Worm (Caenorhabditis elegans) whole organism, late embryonic: ENCODE data around the gene wrk-1.
A peak's percentile ranks its signal among the peaks of the same experiment; 100 is the strongest.

Source experiments
- F13H6.1 ChIP-seq: sonication (generic microtip); optimal IDR thresholded peaks from 2 replicates; lab custom pipeline; 2016; ENCODE audit warnings: missing genetic modification characterization, missing compliant biosample characterization
- K09A11.1 ChIP-seq: sonication (generic microtip); optimal IDR thresholded peaks from 2 replicates; lab custom pipeline; 2017; ENCODE audit warnings: antibody characterized with exemption, mild to moderate bottlenecking, missing genetic modification characterization, missing compliant biosample characterization; ENCODE audit not compliant: insufficient read depth
- ama-1 ChIP-seq: fragments of 150-350 bp; optimal IDR thresholded peaks from 2 replicates; lab custom pipeline; 2014
- ceh-14 ChIP-seq: sonication (generic microtip); optimal IDR thresholded peaks from 2 replicates; lab custom pipeline; 2016; ENCODE audit warnings: missing genotype, missing genetic modification characterization, missing compliant biosample characterization
- ceh-18 ChIP-seq: sonication (generic microtip); optimal IDR thresholded peaks from 2 replicates; lab custom pipeline; 2016; ENCODE audit warnings: missing genetic modification characterization, missing compliant biosample characterization
- ceh-19 ChIP-seq: fragments of 200-800 bp; sonication (Bioruptor generic); optimal IDR thresholded peaks from 2 replicates; lab custom pipeline; 2018; ENCODE audit warnings: mild to moderate bottlenecking, missing genetic modification characterization, missing compliant biosample characterization
- ceh-2 ChIP-seq: sonication (generic microtip); optimal IDR thresholded peaks from 2 replicates; lab custom pipeline; 2016; ENCODE audit warnings: missing genotype, missing genetic modification characterization, missing compliant biosample characterization
- ceh-22 ChIP-seq: sonication (generic microtip); optimal IDR thresholded peaks from 2 replicates; lab custom pipeline; 2017; ENCODE audit warnings: missing biosample characterization, missing genetic modification characterization
- ceh-31 ChIP-seq: sonication (generic microtip); optimal IDR thresholded peaks from 2 replicates; lab custom pipeline; 2016; ENCODE audit warnings: missing genetic modification characterization, missing compliant biosample characterization
- ceh-45 ChIP-seq: fragments of 200-800 bp; sonication (Bioruptor generic); IDR thresholded peaks from 2 replicates; pipeline ENCODE4 v1.3.6; 2022; ENCODE audit warnings: missing genetic modification reagents, missing genetic modification characterization, missing compliant biosample characterization
- ceh-48 ChIP-seq: sonication (generic microtip); optimal IDR thresholded peaks from 2 replicates; lab custom pipeline; 2016; ENCODE audit warnings: missing genetic modification characterization, inconsistent platforms, missing compliant biosample characterization
- ceh-6 ChIP-seq: fragments of 200-800 bp; sonication (Bioruptor generic); optimal IDR thresholded peaks from 2 replicates; lab custom pipeline; 2018; ENCODE audit warnings: mild to moderate bottlenecking, missing genetic modification characterization, missing compliant biosample characterization
- che-1 ChIP-seq: sonication (generic microtip); optimal IDR thresholded peaks from 2 replicates; lab custom pipeline; 2016; ENCODE audit warnings: mild to moderate bottlenecking, missing genetic modification characterization, missing compliant biosample characterization
- dve-1 ChIP-seq: sonication (generic microtip); optimal IDR thresholded peaks from 2 replicates; lab custom pipeline; 2017; ENCODE audit warnings: antibody characterized with exemption, mild to moderate bottlenecking, missing genetic modification characterization, missing compliant biosample characterization
- elt-2 ChIP-seq: sonication (generic microtip); optimal IDR thresholded peaks from 2 replicates; lab custom pipeline; 2016; ENCODE audit warnings: missing genetic modification reagents, missing genetic modification characterization, missing compliant biosample characterization
- elt-4 ChIP-seq: sonication (generic microtip); optimal IDR thresholded peaks from 2 replicates; lab custom pipeline; 2016; ENCODE audit warnings: missing genetic modification characterization, missing compliant biosample characterization
- ets-4 ChIP-seq: sonication (generic microtip); optimal IDR thresholded peaks from 2 replicates; lab custom pipeline; 2016; ENCODE audit warnings: missing genetic modification characterization, missing compliant biosample characterization
- gmeb-2 ChIP-seq: sonication (generic microtip); optimal IDR thresholded peaks from 2 replicates; lab custom pipeline; 2016; ENCODE audit warnings: missing genetic modification characterization, inconsistent platforms, missing compliant biosample characterization
- hlh-13 ChIP-seq: fragments of 200-800 bp; sonication (Bioruptor generic); optimal IDR thresholded peaks from 2 replicates; lab custom pipeline; 2018; ENCODE audit warnings: mild to moderate bottlenecking, missing genetic modification characterization, missing compliant biosample characterization
- hlh-30 ChIP-seq: sonication (generic microtip); optimal IDR thresholded peaks from 2 replicates; lab custom pipeline; 2017; ENCODE audit warnings: antibody characterized with exemption, missing genetic modification characterization, missing compliant biosample characterization; ENCODE audit not compliant: insufficient read depth
- hlh-6 ChIP-seq: sonication (generic microtip); optimal IDR thresholded peaks from 2 replicates; lab custom pipeline; 2016; ENCODE audit warnings: missing genotype, missing genetic modification characterization, missing compliant biosample characterization
- lim-6 ChIP-seq: sonication (generic microtip); optimal IDR thresholded peaks from 2 replicates; lab custom pipeline; 2016; ENCODE audit warnings: missing genetic modification characterization, missing compliant biosample characterization
- lin-11 ChIP-seq: fragments of 200-800 bp; sonication (Bioruptor generic); optimal IDR thresholded peaks from 2 replicates; lab custom pipeline; 2018; ENCODE audit warnings: mild to moderate bottlenecking, missing genetic modification characterization, missing compliant biosample characterization
- madf-2 ChIP-seq: sonication (generic microtip); optimal IDR thresholded peaks from 2 replicates; lab custom pipeline; 2017; ENCODE audit warnings: missing genetic modification characterization, missing compliant biosample characterization
- mec-3 ChIP-seq: sonication (generic microtip); optimal IDR thresholded peaks from 2 replicates; lab custom pipeline; 2016; ENCODE audit warnings: borderline replicate concordance, missing genetic modification characterization, missing compliant biosample characterization
- nfya-1 ChIP-seq: sonication (generic microtip); optimal IDR thresholded peaks from 2 replicates; lab custom pipeline; 2017; ENCODE audit warnings: missing genetic modification characterization, mild to moderate bottlenecking, missing compliant biosample characterization, antibody characterized with exemption, moderate library complexity
- nhr-11 ChIP-seq: fragments of 150-350 bp; optimal IDR thresholded peaks from 2 replicates; lab custom pipeline; 2014; ENCODE audit warnings: missing biosample characterization, missing genetic modification characterization
- pax-1 ChIP-seq: fragments of 150-350 bp; optimal IDR thresholded peaks from 2 replicates; lab custom pipeline; 2014; ENCODE audit warnings: missing biosample characterization, missing genetic modification characterization
- pha-4 ChIP-seq: fragments of 150-350 bp; optimal IDR thresholded peaks from 2 replicates; lab custom pipeline; 2018; ENCODE audit warnings: missing biosample characterization, missing genetic modification reagents, missing genetic modification characterization
- pqm-1 ChIP-seq: sonication (generic microtip); optimal IDR thresholded peaks from 2 replicates; lab custom pipeline; 2016; ENCODE audit warnings: missing genetic modification characterization, missing compliant biosample characterization
- ref-2 ChIP-seq: sonication (generic microtip); optimal IDR thresholded peaks from 2 replicates; lab custom pipeline; 2016; ENCODE audit warnings: missing genetic modification characterization, missing compliant biosample characterization
- rnt-1 ChIP-seq: sonication (generic microtip); optimal IDR thresholded peaks from 2 replicates; lab custom pipeline; 2016; ENCODE audit warnings: missing genetic modification characterization, missing compliant biosample characterization
- sdc-2 ChIP-seq: sonication (generic microtip); optimal IDR thresholded peaks from 2 replicates; lab custom pipeline; 2016; ENCODE audit warnings: missing genotype, missing genetic modification characterization, missing compliant biosample characterization
- sox-2 ChIP-seq: fragments of 200-800 bp; sonication (Bioruptor generic); IDR thresholded peaks from 2 replicates; pipeline ENCODE4 v1.3.6; 2022; ENCODE audit warnings: missing genetic modification reagents, missing genetic modification characterization, missing compliant biosample characterization
- sox-4 ChIP-seq: sonication (generic microtip); optimal IDR thresholded peaks from 2 replicates; lab custom pipeline; 2017; ENCODE audit warnings: mild to moderate bottlenecking, missing genetic modification characterization, inconsistent platforms, missing compliant biosample characterization
- syd-9 ChIP-seq: sonication (generic microtip); optimal IDR thresholded peaks from 2 replicates; lab custom pipeline; 2016; ENCODE audit warnings: mild to moderate bottlenecking, missing genetic modification characterization, moderate library complexity, missing compliant biosample characterization
- tbx-2 ChIP-seq: sonication (generic microtip); optimal IDR thresholded peaks from 2 replicates; lab custom pipeline; 2016; ENCODE audit warnings: missing genetic modification characterization, missing compliant biosample characterization
- tbx-7 ChIP-seq: sonication (generic microtip); optimal IDR thresholded peaks from 2 replicates; lab custom pipeline; 2016; ENCODE audit warnings: missing genotype, missing genetic modification characterization, missing compliant biosample characterization
- unc-3 ChIP-seq, 2 experiments: fragments of 200-800 bp in 1 of 2; sonication (Bioruptor generic) in 1 of 2; sonication (generic microtip) in 1 of 2; conservative IDR thresholded peaks in 1 of 2; optimal IDR thresholded peaks in 1 of 2; 2 replicates each; pipeline versions ENCODE4 v1.3.6 to Lab custom; 2016 to 2022; ENCODE audit warnings: missing compliant biosample characterization in 2 of 2, missing genetic modification characterization in 2 of 2, missing genetic modification reagents in 1 of 2
- unc-42 ChIP-seq: sonication (generic microtip); optimal IDR thresholded peaks from 2 replicates; lab custom pipeline; 2016; ENCODE audit warnings: missing genotype, missing genetic modification characterization, missing compliant biosample characterization
- unc-55 ChIP-seq: sonication (generic microtip); optimal IDR thresholded peaks from 2 replicates; lab custom pipeline; 2017; ENCODE audit warnings: missing biosample characterization, missing genetic modification reagents, missing genetic modification characterization
- zip-5 ChIP-seq: sonication (generic microtip); optimal IDR thresholded peaks from 2 replicates; lab custom pipeline; 2016; ENCODE audit warnings: missing genetic modification characterization, missing compliant biosample characterization

The wrk-1 gene

ce11 chrX:8428319-8428888 lies 36.0 kb upstream of the wrk-1 start, which contains the start of gene F08F1.3:
TSS of gene F08F1.3 (plus strand) at chrX:8428838.
- no peak for TF ChIP-seq ceh-2 (tag; lab: Kevin White, UChicago)
- no peak for TF ChIP-seq ceh-22 (tag; lab: Kevin White, UChicago)
- no peak for TF ChIP-seq ceh-19
- TF ChIP-seq elt-2 (tag; lab: Kevin White, UChicago): peak; percentile 55
- TF ChIP-seq unc-3 (GFP tag; conservative IDR thresholded peaks at IDR 0.05; lab: Robert Waterston, UW): no peak
- no peak for TF ChIP-seq unc-3 (tag; optimal IDR thresholded peaks at IDR 0.05; lab: Kevin White, UChicago)

DNA sequence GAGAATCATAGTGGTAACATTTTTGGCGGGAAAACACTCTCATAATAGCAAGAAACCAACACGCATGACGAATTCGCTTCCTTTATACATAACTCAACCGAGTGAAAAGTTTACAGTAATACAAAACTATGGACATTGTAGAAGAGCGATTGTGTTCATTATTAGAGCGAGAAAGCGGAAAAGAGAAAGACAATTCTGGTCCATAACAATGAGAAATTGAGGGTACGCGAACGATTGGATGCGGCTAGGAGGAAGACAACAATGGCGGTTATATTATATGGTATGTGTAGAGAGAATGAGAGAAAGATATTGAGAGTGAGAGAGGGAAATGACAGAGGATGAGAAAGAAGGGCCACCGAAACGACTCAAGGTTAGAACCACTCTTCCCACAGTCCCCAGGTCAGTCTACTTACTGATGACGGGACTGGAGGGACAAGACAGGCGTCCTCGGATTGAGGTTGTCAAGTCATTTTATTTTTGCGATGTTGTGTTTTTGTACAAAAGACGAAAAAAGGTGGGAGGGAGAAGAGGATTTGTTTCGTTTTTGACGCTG lies 33.8 kb upstream of the wrk-1 start:
- TF ChIP-seq ceh-2 (tag; lab: Kevin White, UChicago): peak; percentile 5
- no peak for TF ChIP-seq lim-6 (tag; lab: Kevin White, UChicago)
- TF ChIP-seq ceh-31 (tag; lab: Kevin White, UChicago): peak; percentile 64
- no peak for TF ChIP-seq pax-1 (tag; lab: Kevin White, UChicago)
- TF ChIP-seq nfya-1 (tag; lab: Kevin White, UChicago): peak; percentile 32
- TF ChIP-seq sox-2: peak; percentile 88
- TF ChIP-seq mec-3 (tag; lab: Kevin White, UChicago): no peak

DNA sequence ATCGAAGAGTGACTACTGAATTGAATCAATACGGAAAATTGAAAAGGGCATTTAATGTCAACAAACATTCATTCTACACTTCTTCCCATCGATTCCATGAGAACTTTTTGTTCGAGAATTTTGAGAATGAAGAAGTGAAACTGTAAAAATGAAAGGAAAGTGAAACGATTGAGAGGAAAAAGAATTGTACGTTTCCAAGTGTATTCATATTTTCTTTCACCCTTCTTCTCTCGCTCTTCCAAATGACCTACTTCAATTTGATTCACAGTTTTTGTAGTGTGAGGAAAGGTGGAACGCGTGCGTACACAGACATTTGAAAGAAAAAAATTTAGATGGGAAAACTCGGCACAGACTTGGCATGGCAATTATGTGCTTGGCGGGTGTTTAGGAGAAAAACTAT lies 31.9 kb upstream of the wrk-1 start:
- TF ChIP-seq che-1 (tag; lab: Kevin White, UChicago) (no peak), hlh-30 (tag; lab: Kevin White, UChicago) (no peak), ceh-18 (tag; lab: Kevin White, UChicago) (no peak), ceh-19 (no peak), gmeb-2 (tag; lab: Kevin White, UChicago) (no peak), ets-4 (tag; lab: Kevin White, UChicago) (no peak), tbx-7 (no peak), syd-9 (tag; lab: Kevin White, UChicago) (no peak), ama-1 (lab: Kevin White, UChicago) (no peak), ceh-31 (tag; lab: Kevin White, UChicago) (no peak), F13H6.1 (tag; lab: Kevin White, UChicago) (no peak), pax-1 (tag; lab: Kevin White, UChicago) (no peak), unc-3 (GFP tag; conservative IDR thresholded peaks at IDR 0.05; lab: Robert Waterston, UW) (no peak), unc-3 (tag; optimal IDR thresholded peaks at IDR 0.05; lab: Kevin White, UChicago) (no peak), sdc-2 (tag; lab: Kevin White, UChicago) (no peak), hlh-13 (GFP tag; lab: Kevin White, UChicago) (no peak), rnt-1 (no peak)

DNA sequence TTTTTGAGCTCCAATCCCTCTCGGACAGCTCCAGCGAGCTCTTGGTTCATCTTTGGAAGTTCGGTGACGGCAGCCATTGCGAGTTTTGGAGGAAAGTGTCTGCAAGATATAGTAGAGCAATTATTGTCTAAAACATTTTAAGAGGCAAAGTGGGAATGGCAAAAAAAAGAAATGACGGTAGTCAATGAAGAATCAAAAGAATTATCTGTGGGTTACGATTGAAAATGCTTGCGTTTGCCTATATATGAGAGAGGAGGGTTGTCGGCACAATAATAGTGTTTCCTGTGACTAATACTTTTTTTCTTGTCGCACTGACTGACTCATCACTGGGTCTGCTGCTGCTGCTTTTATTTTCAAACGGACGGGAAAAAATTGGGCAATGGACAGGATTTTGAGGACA lies 31.2 kb upstream of the wrk-1 start, which contains the start of gene tth-1:
TSS of gene tth-1 (minus strand) at position 101 of the 400 bp plus-strand sequence.
- no peak for TF ChIP-seq unc-55 (GFP tag; lab: Kevin White, UChicago)
- no peak for TF ChIP-seq pqm-1
- no peak for TF ChIP-seq ceh-14
- TF ChIP-seq unc-42 (tag; lab: Kevin White, UChicago): no peak
- TF ChIP-seq ceh-48: no peak
- no peak for TF ChIP-seq madf-2 (tag; lab: Kevin White, UChicago)
- no peak for TF ChIP-seq ceh-18 (tag; lab: Kevin White, UChicago)
- no peak for TF ChIP-seq syd-9 (tag; lab: Kevin White, UChicago)
- no peak for TF ChIP-seq lim-6 (tag; lab: Kevin White, UChicago)
- TF ChIP-seq hlh-30 (tag; lab: Kevin White, UChicago): no peak

DNA sequence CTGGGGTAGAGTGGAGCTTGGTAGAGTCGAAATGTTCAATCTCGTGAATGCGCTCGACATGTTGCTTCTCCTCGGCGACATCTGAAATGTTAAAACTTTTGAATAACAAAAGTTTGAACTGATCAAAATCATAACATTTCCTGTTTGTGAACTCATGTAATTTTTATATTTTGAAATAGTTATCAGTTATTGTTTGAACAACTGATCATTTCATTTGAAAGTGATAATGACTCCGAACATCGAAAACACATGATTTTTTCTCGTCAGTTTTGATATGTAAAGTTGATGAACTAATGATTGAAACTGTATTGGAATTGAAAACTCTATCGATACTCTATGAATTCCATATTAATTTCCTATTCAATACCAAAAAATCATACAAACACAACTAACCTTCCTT lies 30.8 kb upstream of the wrk-1 start:
- no peak for TF ChIP-seq K09A11.1 (tag; lab: Kevin White, UChicago)
- TF ChIP-seq syd-9 (tag; lab: Kevin White, UChicago): no peak
- no peak for TF ChIP-seq zip-5 (tag; lab: Kevin White, UChicago)
- TF ChIP-seq ceh-6: no peak
- no peak for TF ChIP-seq elt-4
- TF ChIP-seq pax-1 (tag; lab: Kevin White, UChicago): no peak
- TF ChIP-seq tbx-2: no peak
- no peak for TF ChIP-seq ama-1 (lab: Kevin White, UChicago)
- TF ChIP-seq dve-1 (tag; lab: Kevin White, UChicago): no peak
- no peak for TF ChIP-seq ref-2 (tag; lab: Kevin White, UChicago)
- TF ChIP-seq hlh-6: no peak
- no peak for TF ChIP-seq sox-4 (tag; lab: Kevin White, UChicago)
- TF ChIP-seq lin-11 (tag; lab: Kevin White, UChicago): no peak
- TF ChIP-seq nhr-11: no peak
- no peak for TF ChIP-seq ceh-18 (tag; lab: Kevin White, UChicago)
- TF ChIP-seq ceh-45 (GFP tag; lab: Robert Waterston, UW): no peak
- no peak for TF ChIP-seq nfya-1 (tag; lab: Kevin White, UChicago)
- TF ChIP-seq sox-2: no peak
- no peak for TF ChIP-seq pha-4 (tag; lab: Kevin White, UChicago)
- TF ChIP-seq rnt-1: no peak
